Fruit fly (Drosophila melanogaster): ENCODE data around the gene CG15695.

DNA sequence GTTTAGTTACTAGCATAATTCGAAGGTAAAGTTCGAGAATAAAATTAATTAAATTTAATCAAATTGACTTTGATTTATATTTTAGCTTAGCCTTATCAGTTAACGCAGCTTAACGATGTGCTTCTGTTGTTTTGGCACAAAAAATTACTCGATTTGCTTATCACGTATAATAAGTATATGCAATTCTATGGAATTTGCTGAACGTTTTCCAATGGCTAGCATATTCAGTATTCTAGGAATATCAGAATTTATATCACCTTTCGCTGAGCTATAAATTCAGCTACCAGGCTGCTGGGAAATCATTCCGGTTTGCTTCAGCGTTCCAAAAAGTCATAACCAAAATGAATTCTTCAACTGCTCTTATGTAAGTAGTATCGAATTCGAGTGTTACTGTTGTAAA lies 28.8 kb downstream of the CG15695 start, which contains the start of gene TotA:
- no peak for TF ChIP-seq Hr96 (GFP tag; optimal IDR thresholded peaks at IDR 0.05)
- TF ChIP-seq CG12768 (GFP tag; optimal IDR thresholded peaks at IDR 0.05) = no peak
- TF ChIP-seq CG7045 (GFP tag; optimal IDR thresholded peaks at IDR 0.05) = no peak
- no peak for TF ChIP-seq CG11617 (GFP tag; optimal IDR thresholded peaks at IDR 0.05)
- no peak for TF ChIP-seq bab1 (GFP tag; optimal IDR thresholded peaks at IDR 0.05)
